Worm (Caenorhabditis elegans): Measurements from ENCODE around the gene R13A1.5.

R13A1.5 gene

ce11 chrIV:7171222-7171621 lies 20.4 kb downstream of the R13A1.5 start, which contains the start of gene str-220:
str-220 (minus strand) TSS chrIV:7171322.
- TF ChIP-seq elt-2 (tag; optimal IDR thresholded peaks at IDR 0.05) (no peak), swsn-7 (tag; optimal IDR thresholded peaks at IDR 0.05) (no peak), mab-9 (GFP tag; IDR thresholded peaks at IDR 0.05) (no peak), blmp-1 (tag; optimal IDR thresholded peaks at IDR 0.05) (no peak), tlp-1 (tag; optimal IDR thresholded peaks at IDR 0.05) (no peak), elt-3 (tag; optimal IDR thresholded peaks at IDR 0.05) (no peak), lin-39 (tag; optimal IDR thresholded peaks at IDR 0.05) (no peak), ces-1 (GFP tag; optimal IDR thresholded peaks at IDR 0.05) (no peak), dpl-1 (GFP tag; optimal IDR thresholded peaks at IDR 0.05) (no peak), efl-3 (GFP tag; optimal IDR thresholded peaks at IDR 0.05) (no peak), hpl-2 (GFP tag; optimal IDR thresholded peaks at IDR 0.05) (no peak), unc-86 (tag; optimal IDR thresholded peaks at IDR 0.05) (no peak), ceh-63 (GFP tag; optimal IDR thresholded peaks at IDR 0.05) (no peak), hlh-4 (tag; optimal IDR thresholded peaks at IDR 0.05) (no peak), unc-98 (GFP tag; IDR thresholded peaks at IDR 0.05) (no peak), fkh-10 (GFP tag; optimal IDR thresholded peaks at IDR 0.05) (no peak)

ce11 chrIV:7167983-7168760 lies 23.5 kb downstream of the R13A1.5 start, which contains the start of gene skr-16:
skr-16 (plus strand) TSS chrIV:7168710.
- TF ChIP-seq ets-5 (GFP tag; IDR thresholded peaks at IDR 0.05) (no peak), ceh-82 (tag; optimal IDR thresholded peaks at IDR 0.05) (no peak), elt-3 (tag; optimal IDR thresholded peaks at IDR 0.05) (no peak), C34B4.2 (tag; optimal IDR thresholded peaks at IDR 0.05) (no peak), nhr-77 (tag; optimal IDR thresholded peaks at IDR 0.05) (no peak), sup-37 (GFP tag; optimal IDR thresholded peaks at IDR 0.05) (no peak), hpl-2 (GFP tag; optimal IDR thresholded peaks at IDR 0.05) (no peak), lir-3 (tag; optimal IDR thresholded peaks at IDR 0.05; ENCODE audit: poor library complexity) (no peak), vab-15 (tag; optimal IDR thresholded peaks at IDR 0.05) (no peak), elt-2 (tag; optimal IDR thresholded peaks at IDR 0.05) (no peak), efl-1 (optimal IDR thresholded peaks at IDR 0.05) (peak; percentile 7 to 50), efl-1 (GFP tag; optimal IDR thresholded peaks at IDR 0.05 in 1 of 2) (peak; percentile 64 to 92), egl-13 (tag; optimal IDR thresholded peaks at IDR 0.05) (no peak), fos-1 (tag; optimal IDR thresholded peaks at IDR 0.05) (no peak), unc-30 (tag; optimal IDR thresholded peaks at IDR 0.05) (no peak), ztf-11 (tag; optimal IDR thresholded peaks at IDR 0.05) (no peak), nhr-11 (tag; optimal IDR thresholded peaks at IDR 0.05) (no peak), ceh-90 (tag; optimal IDR thresholded peaks at IDR 0.05) (no peak), mab-9 (GFP tag; IDR thresholded peaks at IDR 0.05) (no peak), zip-4 (GFP tag; optimal IDR thresholded peaks at IDR 0.05) (no peak), nhr-84 (tag; optimal IDR thresholded peaks at IDR 0.05) (no peak), unc-98 (GFP tag; IDR thresholded peaks at IDR 0.05) (no peak), mdl-1 (tag; optimal IDR thresholded peaks at IDR 0.05) (peak in 1 of 2 experiments; percentile 47), mef-2 (tag; optimal IDR thresholded peaks at IDR 0.05) (no peak), dpl-1 (GFP tag; optimal IDR thresholded peaks at IDR 0.05) (peak; percentile 26 to 70 (median 27)), dsc-1 (tag; optimal IDR thresholded peaks at IDR 0.05) (peak; percentile 32), nhr-28 (tag; optimal IDR thresholded peaks at IDR 0.05) (no peak), nhr-76 (tag; optimal IDR thresholded peaks at IDR 0.05) (no peak), fkh-10 (GFP tag; optimal IDR thresholded peaks at IDR 0.05) (no peak), snu-23 (GFP tag; optimal IDR thresholded peaks at IDR 0.05) (no peak), nhr-90 (tag; optimal IDR thresholded peaks at IDR 0.05; ENCODE audit: poor library complexity) (no peak), fkh-8 (tag; optimal IDR thresholded peaks at IDR 0.05) (peak; percentile 6), lin-35 (GFP tag; optimal IDR thresholded peaks at IDR 0.05) (peak; percentile 22 to 64), F16B12.6 (tag; optimal IDR thresholded peaks at IDR 0.05) (peak; percentile 82), ceh-63 (GFP tag; optimal IDR thresholded peaks at IDR 0.05) (no peak), fkh-4 (tag; optimal IDR thresholded peaks at IDR 0.05; ENCODE audit: borderline replicate concordance) (no peak), aly-2 (tag; optimal IDR thresholded peaks at IDR 0.05) (no peak), mep-1 (tag; optimal IDR thresholded peaks at IDR 0.05) (peak; percentile 79), rnt-1 (tag; optimal IDR thresholded peaks at IDR 0.05) (peak; percentile 1), isw-1 (GFP tag; IDR thresholded peaks at IDR 0.05) (no peak), egl-27 (tag; optimal IDR thresholded peaks at IDR 0.05) (no peak)

All from whole organism, L1 larva.